Fruit fly (Drosophila melanogaster): ENCODE measurements around the gene CG9265.

dm6 chr2L:21020015-21020414 lies 51.3 kb downstream of the CG9265 start:
- TF ChIP-seq pan (optimal IDR thresholded peaks at IDR 0.05) (no peak), Dll (optimal IDR thresholded peaks at IDR 0.05) (no peak)
